Worm (Caenorhabditis elegans) whole organism, mixed stage, embryonic: ENCODE measurements around the gene R13D11.1.
"Not testable (repeated sequence)": the region's sequence is repeated elsewhere in the genome, so short reads cannot be mapped to it uniquely, and the experiment has no call there.

ENCODE experiments used
- M03D4.4 ChIP-seq: sonication (generic microtip); optimal IDR thresholded peaks from 2 replicates; lab custom pipeline; 2017; ENCODE audit warnings: mild to moderate bottlenecking, missing genetic modification characterization, missing compliant biosample characterization
- bed-3 ChIP-seq: fragments of 200-800 bp; sonication (Bioruptor generic); optimal IDR thresholded peaks from 3 replicates; lab custom pipeline; 2018; ENCODE audit warnings: mild to moderate bottlenecking, missing genetic modification characterization, moderate library complexity, missing compliant biosample characterization
- blmp-1 ChIP-seq: fragments of 150-350 bp; optimal IDR thresholded peaks from 2 replicates; lab custom pipeline; 2014; ENCODE audit warnings: missing biosample characterization, missing genetic modification characterization
- ceh-43 ChIP-seq: fragments of 200-800 bp; sonication (Bioruptor generic); optimal IDR thresholded peaks from 2 replicates; lab custom pipeline; 2018; ENCODE audit warnings: mild to moderate bottlenecking, missing genetic modification characterization, moderate library complexity, missing compliant biosample characterization
- ceh-83 ChIP-seq: fragments of 200-800 bp; sonication (Bioruptor generic); optimal IDR thresholded peaks from 2 replicates; lab custom pipeline; 2018; ENCODE audit warnings: mild to moderate bottlenecking, missing genetic modification characterization, missing compliant biosample characterization
- ces-1 ChIP-seq: fragments of 150-350 bp; optimal IDR thresholded peaks from 2 replicates; lab custom pipeline; 2014; ENCODE audit warnings: missing biosample characterization, missing genetic modification reagents, missing genetic modification characterization
- cnd-1 ChIP-seq: fragments of 200-800 bp; sonication (Bioruptor generic); optimal IDR thresholded peaks from 2 replicates; lab custom pipeline; 2018; ENCODE audit warnings: mild to moderate bottlenecking, missing genetic modification characterization, missing compliant biosample characterization
- elt-1 ChIP-seq: sonication (generic microtip); optimal IDR thresholded peaks from 2 replicates; lab custom pipeline; 2017; ENCODE audit warnings: missing genetic modification characterization, mild to moderate bottlenecking, missing compliant biosample characterization, antibody characterized with exemption, moderate library complexity, borderline replicate concordance; ENCODE audit not compliant: insufficient read depth
- elt-3 ChIP-seq: fragments of 150-350 bp; optimal IDR thresholded peaks from 2 replicates; lab custom pipeline; 2014; ENCODE audit warnings: missing biosample characterization, missing genetic modification characterization
- flh-1 ChIP-seq: fragments of 200-800 bp; sonication (Bioruptor generic); optimal IDR thresholded peaks from 2 replicates; lab custom pipeline; 2018; ENCODE audit warnings: mild to moderate bottlenecking, missing genetic modification characterization, moderate library complexity, missing compliant biosample characterization
- ham-2 ChIP-seq: fragments of 200-800 bp; sonication (Bioruptor generic); optimal IDR thresholded peaks from 2 replicates; lab custom pipeline; 2018; ENCODE audit warnings: mild to moderate bottlenecking, missing genetic modification characterization, missing compliant biosample characterization
- hlh-1 ChIP-seq: fragments of 150-350 bp; optimal IDR thresholded peaks from 2 replicates; lab custom pipeline; 2014; ENCODE audit warnings: missing biosample characterization, missing genetic modification reagents, missing genetic modification characterization
- lin-13 ChIP-seq: fragments of 150-350 bp; optimal IDR thresholded peaks from 2 replicates; lab custom pipeline; 2014; ENCODE audit warnings: missing biosample characterization, missing genetic modification characterization
- lin-32 ChIP-seq: fragments of 200-800 bp; sonication (Bioruptor generic); optimal IDR thresholded peaks from 2 replicates; lab custom pipeline; 2018; ENCODE audit warnings: mild to moderate bottlenecking, missing genetic modification characterization, missing compliant biosample characterization
- lsy-2 ChIP-seq: fragments of 150-350 bp; optimal IDR thresholded peaks from 2 replicates; lab custom pipeline; 2014; ENCODE audit warnings: missing biosample characterization, missing genetic modification characterization
- mab-5 ChIP-seq: fragments of 150-350 bp; optimal IDR thresholded peaks from 2 replicates; lab custom pipeline; 2014; ENCODE audit warnings: missing biosample characterization, missing genetic modification characterization
- mep-1 ChIP-seq: fragments of 150-350 bp; optimal IDR thresholded peaks from 2 replicates; lab custom pipeline; 2017; ENCODE audit warnings: missing biosample characterization, missing genetic modification reagents, missing genetic modification characterization, inconsistent platforms
- mls-2 ChIP-seq: sonication (generic microtip); optimal IDR thresholded peaks from 2 replicates; lab custom pipeline; 2016; ENCODE audit warnings: mild to moderate bottlenecking, missing genetic modification characterization, moderate library complexity, missing compliant biosample characterization
- nhr-12 ChIP-seq: fragments of 150-350 bp; optimal IDR thresholded peaks from 2 replicates; lab custom pipeline; 2014; ENCODE audit warnings: missing biosample characterization, missing genetic modification characterization
- nhr-2 ChIP-seq: fragments of 150-350 bp; optimal IDR thresholded peaks from 2 replicates; lab custom pipeline; 2014; ENCODE audit warnings: missing biosample characterization, missing genetic modification characterization
- nhr-237 ChIP-seq: fragments of 150-350 bp; optimal IDR thresholded peaks from 2 replicates; lab custom pipeline; 2014; ENCODE audit warnings: missing biosample characterization, missing genetic modification characterization
- nhr-28 ChIP-seq: fragments of 150-350 bp; optimal IDR thresholded peaks from 2 replicates; lab custom pipeline; 2014; ENCODE audit warnings: missing biosample characterization, missing genetic modification characterization
- pha-4 ChIP-seq: fragments of 150-350 bp; optimal IDR thresholded peaks from 2 replicates; lab custom pipeline; 2018; ENCODE audit warnings: missing biosample characterization, missing genetic modification reagents, missing genetic modification characterization
- sem-2 ChIP-seq: fragments of 200-800 bp; sonication (Bioruptor generic); optimal IDR thresholded peaks from 2 replicates; lab custom pipeline; 2018; ENCODE audit warnings: mild to moderate bottlenecking, missing genetic modification characterization, missing compliant biosample characterization
- sptf-1 ChIP-seq: sonication (generic microtip); optimal IDR thresholded peaks from 2 replicates; lab custom pipeline; 2017; ENCODE audit warnings: mild to moderate bottlenecking, missing genetic modification characterization, moderate library complexity, missing compliant biosample characterization
- tbx-8 ChIP-seq: fragments of 200-800 bp; sonication (Bioruptor generic); optimal IDR thresholded peaks from 2 replicates; lab custom pipeline; 2018; ENCODE audit warnings: mild to moderate bottlenecking, missing genetic modification characterization, moderate library complexity, missing compliant biosample characterization
- unc-120 ChIP-seq: sonication (generic microtip); optimal IDR thresholded peaks from 2 replicates; lab custom pipeline; 2017; ENCODE audit warnings: missing genetic modification characterization, missing compliant biosample characterization; ENCODE audit not compliant: poor library complexity, severe bottlenecking
- unc-39 ChIP-seq: fragments of 150-350 bp; optimal IDR thresholded peaks from 2 replicates; lab custom pipeline; 2014; ENCODE audit warnings: missing biosample characterization, missing genetic modification characterization
- unc-62 ChIP-seq: fragments of 150-350 bp; optimal IDR thresholded peaks from 2 replicates; lab custom pipeline; 2014; ENCODE audit warnings: missing biosample characterization, missing genetic modification reagents, missing genetic modification characterization
- zip-8 ChIP-seq: fragments of 150-350 bp; optimal IDR thresholded peaks from 2 replicates; lab custom pipeline; 2014; ENCODE audit warnings: missing biosample characterization, missing genetic modification characterization
- ztf-11 ChIP-seq: fragments of 150-350 bp; optimal IDR thresholded peaks from 2 replicates; lab custom pipeline; 2014; ENCODE audit warnings: missing biosample characterization, missing genetic modification characterization

The R13D11.1 gene

ce11 chrV:833368-833767 lies 16.1 kb downstream of the R13D11.1 start, which contains the start of gene F41H8.1:
F41H8.1 (plus strand) TSS chrV:833668.
- TF ChIP-seq nhr-237 (no peak), lin-13 (tag; lab: Kevin White, UChicago) (no peak), nhr-12 (no peak), ceh-83 (GFP tag; lab: Kevin White, UChicago) (no peak), flh-1 (no peak), ces-1 (GFP tag; lab: Kevin White, UChicago) (no peak), unc-120 (tag; lab: Kevin White, UChicago) (no peak), nhr-2 (tag; lab: Kevin White, UChicago) (no peak), sptf-1 (tag; lab: Kevin White, UChicago) (no peak), unc-39 (tag; lab: Kevin White, UChicago) (no peak), mep-1 (no peak), lin-32 (GFP tag; lab: Kevin White, UChicago) (no peak), unc-62 (GFP tag; lab: Kevin White, UChicago) (no peak), elt-1 (tag; lab: Kevin White, UChicago) (no peak), M03D4.4 (tag; lab: Kevin White, UChicago) (no peak), ceh-43 (GFP tag; lab: Kevin White, UChicago) (no peak)

ce11 chrV:838984-839471 lies 21.7 kb downstream of the R13D11.1 start, which contains the start of the genes K09C6.7 and K09C6.10:
K09C6.7 (minus strand) TSS chrV:839084.
K09C6.10 (plus strand) TSS chrV:839421.
- TF ChIP-seq bed-3 (GFP tag; lab: Kevin White, UChicago); hlh-1 (tag; lab: Kevin White, UChicago); unc-62 (GFP tag; lab: Kevin White, UChicago): not testable (repeated sequence)

ce11 chrV:842611-843010 lies 25.3 kb downstream of the R13D11.1 start:
- TF ChIP-seq lin-13 (tag; lab: Kevin White, UChicago) (no peak), M03D4.4 (tag; lab: Kevin White, UChicago) (no peak), sem-2 (GFP tag; lab: Kevin White, UChicago) (no peak), blmp-1 (tag; lab: Kevin White, UChicago) (no peak), nhr-237 (no peak), ham-2 (no peak), flh-1 (no peak), ceh-43 (GFP tag; lab: Kevin White, UChicago) (no peak), sptf-1 (tag; lab: Kevin White, UChicago) (no peak), ceh-83 (GFP tag; lab: Kevin White, UChicago) (no peak), zip-8 (no peak), nhr-12 (no peak), mab-5 (tag; lab: Kevin White, UChicago) (no peak), tbx-8 (no peak), nhr-28 (tag; lab: Kevin White, UChicago) (no peak), elt-3 (tag; lab: Kevin White, UChicago) (no peak)

ce11 chrV:843118-843517 lies 25.8 kb downstream of the R13D11.1 start, which contains the start of gene K09C6.8:
K09C6.8 (minus strand) TSS chrV:843218.
- not testable (repeated sequence) for TF ChIP-seq elt-1 (tag; lab: Kevin White, UChicago); ham-2; cnd-1 (tag; lab: Kevin White, UChicago)

ce11 chrV:847521-847920 lies 30.2 kb downstream of the R13D11.1 start, which contains the start of gene srbc-13:
srbc-13 (plus strand) TSS chrV:847821.
- TF ChIP-seq ztf-11 (tag; lab: Kevin White, UChicago) = no peak
- TF ChIP-seq mab-5 (tag; lab: Kevin White, UChicago) = no peak
- TF ChIP-seq blmp-1 (tag; lab: Kevin White, UChicago) = no peak
- no peak for TF ChIP-seq hlh-1 (tag; lab: Kevin White, UChicago)
- no peak for TF ChIP-seq lin-32 (GFP tag; lab: Kevin White, UChicago)
- TF ChIP-seq ces-1 (GFP tag; lab: Kevin White, UChicago) = no peak
- TF ChIP-seq nhr-237 = no peak
- no peak for TF ChIP-seq unc-62 (GFP tag; lab: Kevin White, UChicago)
- TF ChIP-seq bed-3 (GFP tag; lab: Kevin White, UChicago) = no peak
- TF ChIP-seq lsy-2 (tag; lab: Kevin White, UChicago) = no peak
- no peak for TF ChIP-seq mls-2 (tag; lab: Kevin White, UChicago)
- TF ChIP-seq pha-4 (tag; lab: Kevin White, UChicago) = no peak
- TF ChIP-seq elt-1 (tag; lab: Kevin White, UChicago) = no peak
- no peak for TF ChIP-seq lin-13 (tag; lab: Kevin White, UChicago)
- TF ChIP-seq cnd-1 (tag; lab: Kevin White, UChicago) = no peak
- TF ChIP-seq zip-8 = no peak
- no peak for TF ChIP-seq ham-2
- no peak for TF ChIP-seq nhr-28 (tag; lab: Kevin White, UChicago)
- TF ChIP-seq M03D4.4 (tag; lab: Kevin White, UChicago) = no peak
- TF ChIP-seq ceh-43 (GFP tag; lab: Kevin White, UChicago) = no peak
